Worm (Caenorhabditis elegans) whole organism, L3 larva: ENCODE measurements around the gene K02E2.6.

Source experiments
- ceh-82 ChIP-seq: fragments of 150-350 bp; optimal IDR thresholded peaks from 2 replicates; lab custom pipeline; 2014; ENCODE audit warnings: missing biosample characterization, missing genetic modification characterization
- daf-12 ChIP-seq: fragments of 150-350 bp; optimal IDR thresholded peaks from 2 replicates; lab custom pipeline; 2014; ENCODE audit warnings: missing biosample characterization, missing genetic modification reagents, missing genetic modification characterization
- elt-1 ChIP-seq: fragments of 150-350 bp; optimal IDR thresholded peaks from 2 replicates; lab custom pipeline; 2014; ENCODE audit warnings: missing biosample characterization, missing genetic modification characterization
- elt-3 ChIP-seq, 3 experiments: fragments of 150-350 bp in 1 of 3; sonication (generic microtip) in 2 of 3; optimal IDR thresholded peaks; 2 replicates in 2 of 3; 4 replicates in 1 of 3; lab custom pipeline; 2014 to 2017; ENCODE audit warnings: missing biosample characterization in 3 of 3, missing genetic modification characterization in 3 of 3
- jun-1 ChIP-seq: fragments of 150-350 bp; optimal IDR thresholded peaks from 2 replicates; lab custom pipeline; 2014; ENCODE audit warnings: missing biosample characterization, missing genetic modification reagents, missing genetic modification characterization
- nhr-77 ChIP-seq: fragments of 150-350 bp; optimal IDR thresholded peaks from 2 replicates; lab custom pipeline; 2014; ENCODE audit warnings: missing biosample characterization, missing genetic modification characterization

- no peak for TF ChIP-seq daf-12 (tag; lab: Kevin White, UChicago)
- TF ChIP-seq elt-3 (tag; optimal IDR thresholded peaks at IDR 0.05; lab: Kevin White, UChicago) = no peak
- TF ChIP-seq jun-1 (tag; lab: Kevin White, UChicago) = no peak
- no peak for TF ChIP-seq elt-1 (tag; lab: Kevin White, UChicago)
- no peak for TF ChIP-seq ceh-82
- no peak for TF ChIP-seq nhr-77 (tag; lab: Kevin White, UChicago)
Measured at ce11 chrV:20423428-20423827, 43.1 kb downstream of the K02E2.6 start.
